Fruit fly (Drosophila melanogaster): ENCODE results near the gene CG7573.

The CG7573 gene

DNA sequence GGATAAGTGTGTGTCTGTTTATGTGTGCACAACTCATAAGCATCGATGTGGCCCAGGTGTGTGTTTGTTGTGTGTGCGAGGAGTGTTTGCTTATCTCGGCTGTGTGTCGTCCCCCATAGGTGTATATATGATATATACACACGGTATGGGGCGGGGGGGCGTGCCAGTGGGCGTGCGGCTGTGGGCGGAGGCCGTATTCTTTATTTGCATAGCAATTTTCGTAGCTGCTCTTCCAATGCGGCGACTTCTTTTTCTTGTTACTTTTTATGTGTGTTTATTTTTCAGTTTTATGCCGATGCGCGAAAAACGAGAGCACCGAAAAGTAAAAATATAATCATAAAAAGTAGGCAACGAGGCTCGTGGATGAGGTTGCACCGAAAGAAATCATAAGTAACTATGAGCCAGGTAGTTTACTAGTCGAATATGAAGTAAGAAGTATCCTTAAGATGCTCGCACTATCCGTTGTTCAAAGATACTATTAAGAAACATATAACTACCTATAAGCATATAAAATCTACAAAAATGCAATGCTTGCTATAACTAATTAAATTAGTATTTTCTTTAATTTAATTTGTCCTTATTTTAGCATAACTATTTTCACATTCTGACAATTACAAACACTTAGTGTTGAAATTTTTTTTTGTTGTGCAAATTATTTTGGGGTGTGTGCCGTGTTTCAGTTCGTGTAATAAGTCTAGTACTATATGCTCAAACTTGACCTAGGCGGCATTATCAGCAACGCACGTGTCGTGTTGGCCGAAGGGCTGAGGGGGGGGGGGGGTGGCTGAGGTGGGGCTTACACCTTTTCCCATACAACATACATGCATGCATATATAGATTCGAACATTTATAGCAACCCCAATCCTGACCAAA lies 32.9 kb upstream of the CG7573 start (continued):
- TF ChIP-seq CG16813 (GFP tag; IDR thresholded peaks at IDR 0.05; ENCODE audit: partially characterized antibody) = no peak
- no peak for TF ChIP-seq Sin3A (optimal IDR thresholded peaks at IDR 0.05)
- peak; percentile 30; the same call in 1 of the 3 replicates for TF ChIP-seq Dbx (GFP tag; IDR thresholded peaks at IDR 0.05)
- TF ChIP-seq repo (GFP tag; optimal IDR thresholded peaks at IDR 0.05) = no peak
- TF ChIP-seq CG18476 (GFP tag; optimal IDR thresholded peaks at IDR 0.05) = no peak
- no peak for TF ChIP-seq sc (optimal IDR thresholded peaks at IDR 0.05)
- TF ChIP-seq sc (GFP tag; optimal IDR thresholded peaks at IDR 0.05) = no peak
- no peak for TF ChIP-seq vvl (GFP tag; IDR thresholded peaks at IDR 0.05)
- TF ChIP-seq Dip3 (GFP tag; optimal IDR thresholded peaks at IDR 0.05) = no peak
- no peak for TF ChIP-seq H15 (GFP tag; IDR thresholded peaks at IDR 0.05)
- TF ChIP-seq CG17385 (GFP tag; optimal IDR thresholded peaks at IDR 0.05) = peak; percentile 0
- no peak for TF ChIP-seq Spps (tag; optimal IDR thresholded peaks at IDR 0.05)
- peak; percentile 40; the same call in 1 of the 2 replicates for TF ChIP-seq CG3847 (GFP tag; IDR thresholded peaks at IDR 0.05)
- peak; percentile 44 for TF ChIP-seq caup (GFP tag; optimal IDR thresholded peaks at IDR 0.05; ENCODE audit: severe bottlenecking)
- no peak for TF ChIP-seq Optix (GFP tag; IDR thresholded peaks at IDR 0.05)
- no peak for TF ChIP-seq CG11695 (GFP tag; IDR thresholded peaks at IDR 0.05)
- no peak for TF ChIP-seq CG7963 (GFP tag; IDR thresholded peaks at IDR 0.05; ENCODE audit: partially characterized antibody)
- no peak for TF ChIP-seq D (optimal IDR thresholded peaks at IDR 0.05)
- TF ChIP-seq D (GFP tag; optimal IDR thresholded peaks at IDR 0.05) = no peak
- TF ChIP-seq sd (tag; optimal IDR thresholded peaks at IDR 0.05) = no peak
- no peak for TF ChIP-seq CG6765 (GFP tag; optimal IDR thresholded peaks at IDR 0.05)
- peak; percentile 33; the same call in 1 of the 2 replicates for TF ChIP-seq Nf-YA (GFP tag; IDR thresholded peaks at IDR 0.05)
- TF ChIP-seq gsb (GFP tag; IDR thresholded peaks at IDR 0.05) = no peak
- no peak for TF ChIP-seq Gsc (GFP tag; IDR thresholded peaks at IDR 0.05)
- TF ChIP-seq bowl (GFP tag; IDR thresholded peaks at IDR 0.05) = 0 out of 2 replicates have a peak, but pooled peaks have one; percentile 19
- TF ChIP-seq gcm2 (GFP tag; optimal IDR thresholded peaks at IDR 0.05) = no peak
- no peak for TF ChIP-seq p53 (GFP tag; optimal IDR thresholded peaks at IDR 0.05)
- peak; percentile 43 for TF ChIP-seq Xrp1 (GFP tag; IDR thresholded peaks at IDR 0.05)
- TF ChIP-seq klu (GFP tag; IDR thresholded peaks at IDR 0.05) = no peak
- TF ChIP-seq CTCF (GFP tag; optimal IDR thresholded peaks at IDR 0.05) = no peak
- no peak for TF ChIP-seq Atf3 (GFP tag; optimal IDR thresholded peaks at IDR 0.05)
- TF ChIP-seq tgo (GFP tag; IDR thresholded peaks at IDR 0.05) = no peak
- TF ChIP-seq Dp (GFP tag; optimal IDR thresholded peaks at IDR 0.05) = no peak
- TF ChIP-seq vnd (GFP tag; IDR thresholded peaks at IDR 0.05; ENCODE audit: partially characterized antibody) = no peak
- TF ChIP-seq croc (GFP tag; conservative IDR thresholded peaks at IDR 0.05) = no peak
- no peak for TF ChIP-seq CHES-1-like (GFP tag; optimal IDR thresholded peaks at IDR 0.05)
- no peak for TF ChIP-seq Dek (tag; optimal IDR thresholded peaks at IDR 0.05)
- TF ChIP-seq gfzf (GFP tag; optimal IDR thresholded peaks at IDR 0.05) = no peak
- 0 out of 2 replicates have a peak, but pooled peaks have one; percentile 26 for TF ChIP-seq CG32767 (GFP tag; IDR thresholded peaks at IDR 0.05)
- TF ChIP-seq Ptx1 (GFP tag; IDR thresholded peaks at IDR 0.05) = no peak
- TF ChIP-seq CG11456 (GFP tag; IDR thresholded peaks at IDR 0.05) = peak; percentile 71; the same call in 2 of the 3 replicates
- TF ChIP-seq seq (GFP tag; IDR thresholded peaks at IDR 0.05) = peak; percentile 38; the same call in 1 of the 2 replicates
- TF ChIP-seq Abd-B (GFP tag; optimal IDR thresholded peaks at IDR 0.05) = peak; percentile 17
- no peak for TF ChIP-seq Pdp1 (GFP tag; optimal IDR thresholded peaks at IDR 0.05)
- no peak for TF ChIP-seq Oaz (GFP tag; IDR thresholded peaks at IDR 0.05)
- TF ChIP-seq lola (GFP tag; optimal IDR thresholded peaks at IDR 0.05) = peak in 1 of 3 experiments; percentile 14
- TF ChIP-seq ranshi (GFP tag; IDR thresholded peaks at IDR 0.05) = no peak; the same call in 1 of the 2 replicates
- TF ChIP-seq otp (GFP tag; IDR thresholded peaks at IDR 0.05) = peak; percentile 81
- TF ChIP-seq Fer2 (tag; optimal IDR thresholded peaks at IDR 0.05) = no peak

Data from whole organism, embryonic.